Worm (Caenorhabditis elegans): ENCODE results near the gene F15B10.3.

DNA sequence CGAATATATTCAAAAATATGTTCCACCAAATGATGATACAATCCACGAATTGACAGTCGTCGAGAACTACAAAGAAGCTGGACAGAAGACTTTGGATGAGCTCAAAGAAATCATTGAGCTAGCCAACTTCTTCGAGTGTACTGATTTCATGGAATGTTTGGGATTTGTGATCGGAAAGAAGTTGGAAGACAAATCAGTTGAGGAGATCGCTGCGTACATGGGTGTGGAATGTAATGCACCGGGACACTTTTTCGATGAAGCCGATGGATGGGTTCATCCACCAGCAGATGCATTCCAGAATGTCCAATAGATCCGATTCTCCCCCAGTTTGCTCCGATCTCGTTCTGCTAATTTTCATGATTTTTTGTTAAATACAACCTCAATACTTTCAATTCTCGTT lies 1.1 kb downstream of the F15B10.3 start:
- TF ChIP-seq pha-4 (GFP tag; IDR thresholded peaks at IDR 0.05) = no peak
- TF ChIP-seq pha-4 (tag; optimal IDR thresholded peaks at IDR 0.05) = no peak
- TF ChIP-seq jun-1 (tag; optimal IDR thresholded peaks at IDR 0.05) = no peak
- no peak for TF ChIP-seq ztf-11 (tag; optimal IDR thresholded peaks at IDR 0.05)
- TF ChIP-seq nhr-237 (tag; optimal IDR thresholded peaks at IDR 0.05) = no peak
- TF ChIP-seq mdl-1 (tag; optimal IDR thresholded peaks at IDR 0.05) = no peak
- TF ChIP-seq ZK337.2 (GFP tag; IDR thresholded peaks at IDR 0.05) = no peak
- TF ChIP-seq lim-7 (GFP tag; IDR thresholded peaks at IDR 0.05) = no peak
- TF ChIP-seq nhr-28 (tag; optimal IDR thresholded peaks at IDR 0.05) = no peak
- no peak for TF ChIP-seq lsy-2 (tag; optimal IDR thresholded peaks at IDR 0.05)
- TF ChIP-seq ZK546.5 (tag; optimal IDR thresholded peaks at IDR 0.05) = no peak
- no peak for TF ChIP-seq dpl-1 (GFP tag; optimal IDR thresholded peaks at IDR 0.05)
- TF ChIP-seq ztf-7 (tag; optimal IDR thresholded peaks at IDR 0.05) = no peak
- no peak for TF ChIP-seq sdz-12 (GFP tag; optimal IDR thresholded peaks at IDR 0.05)
- TF ChIP-seq snpc-4 (tag; optimal IDR thresholded peaks at IDR 0.05) = no peak
